Worm (Caenorhabditis elegans): ENCODE results near the gene scl-8.

DNA sequence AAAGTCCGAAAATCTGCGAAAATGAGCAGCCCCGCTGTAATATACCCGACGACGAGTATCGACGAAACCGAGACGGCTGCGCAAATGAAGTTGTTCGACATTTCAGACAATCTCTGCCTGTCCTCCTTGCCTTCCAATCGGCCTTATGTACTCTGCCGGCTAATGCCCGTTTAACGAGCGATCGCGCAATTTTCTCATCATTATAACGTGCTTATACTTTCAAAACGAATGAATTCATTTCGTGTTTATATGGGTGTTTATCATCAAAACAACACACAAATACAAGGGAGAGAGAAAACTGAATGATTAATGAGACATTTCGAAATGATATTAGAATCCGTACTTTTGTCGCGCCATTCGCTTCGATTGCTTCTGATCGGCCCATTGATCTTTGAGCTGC, 19.4 kb downstream of the scl-8 start, which contains the start of gene col-132:
- TF ChIP-seq zag-1 (tag; optimal IDR thresholded peaks at IDR 0.05), result no peak
- TF ChIP-seq fos-1 (tag; optimal IDR thresholded peaks at IDR 0.05), result no peak
- TF ChIP-seq nhr-77 (tag; optimal IDR thresholded peaks at IDR 0.05), result no peak
- TF ChIP-seq nhr-12 (tag; optimal IDR thresholded peaks at IDR 0.05), result no peak
- no peak for TF ChIP-seq ceh-16 (tag; optimal IDR thresholded peaks at IDR 0.05)
- no peak for TF ChIP-seq egl-5 (tag; optimal IDR thresholded peaks at IDR 0.05)
- no peak for TF ChIP-seq nhr-237 (tag; optimal IDR thresholded peaks at IDR 0.05)
- no peak for TF ChIP-seq nhr-23 (tag; optimal IDR thresholded peaks at IDR 0.05)
- TF ChIP-seq nhr-11 (tag; optimal IDR thresholded peaks at IDR 0.05), result no peak
- no peak for TF ChIP-seq fkh-10 (GFP tag; optimal IDR thresholded peaks at IDR 0.05)

Measured in whole organism, L3 larva.